Fruit fly (Drosophila melanogaster) whole organism, adult: ENCODE results near the gene trbl.

Experiments used
- CG11617 ChIP-seq: fragments of 200-800 bp; sonication (Bioruptor generic); optimal IDR thresholded peaks from 2 replicates; lab custom pipeline; 2017; ENCODE audit warnings: mild to moderate bottlenecking, missing biosample characterization, missing genetic modification reagents, missing genetic modification characterization
- CG12768 ChIP-seq: fragments of 200-800 bp; sonication (Bioruptor generic); optimal IDR thresholded peaks from 2 replicates; lab custom pipeline; 2017; ENCODE audit warnings: missing biosample characterization, missing genetic modification characterization, mild to moderate bottlenecking, moderate library complexity, missing genetic modification reagents
- CG14711 ChIP-seq: fragments of 200-800 bp; sonication (Bioruptor generic); optimal IDR thresholded peaks from 2 replicates; lab custom pipeline; 2018; ENCODE audit warnings: missing biosample characterization, mild to moderate bottlenecking, missing genetic modification characterization, moderate library complexity
- CG1620 ChIP-seq: fragments of 200-800 bp; sonication (Bioruptor generic); optimal IDR thresholded peaks from 2 replicates; lab custom pipeline; 2016; ENCODE audit warnings: missing biosample characterization, missing genetic modification characterization
- CG33017 ChIP-seq: fragments of 200-800 bp; sonication (Bioruptor generic); optimal IDR thresholded peaks from 2 replicates; lab custom pipeline; 2018; ENCODE audit warnings: missing biosample characterization, mild to moderate bottlenecking, missing genetic modification characterization, moderate library complexity
- CG5204 ChIP-seq: fragments of 200-800 bp; sonication (Bioruptor generic); optimal IDR thresholded peaks from 2 replicates; lab custom pipeline; 2016; ENCODE audit warnings: missing biosample characterization, missing genetic modification characterization
- CG7045 ChIP-seq: fragments of 200-800 bp; sonication (Bioruptor generic); optimal IDR thresholded peaks from 2 replicates; lab custom pipeline; 2017; ENCODE audit warnings: missing biosample characterization, mild to moderate bottlenecking, missing genetic modification characterization
- CG7101 ChIP-seq: fragments of 200-800 bp; sonication (Bioruptor generic); optimal IDR thresholded peaks from 2 replicates; lab custom pipeline; 2018; ENCODE audit warnings: missing biosample characterization, mild to moderate bottlenecking, missing genetic modification characterization, moderate library complexity
- Clk ChIP-seq: fragments of 200-800 bp; sonication (Bioruptor generic); optimal IDR thresholded peaks from 2 replicates; lab custom pipeline; 2017; ENCODE audit warnings: missing biosample characterization, missing genetic modification characterization
- Crg-1 ChIP-seq: fragments of 200-800 bp; sonication (Bioruptor generic); optimal IDR thresholded peaks from 2 replicates; lab custom pipeline; 2016; ENCODE audit warnings: missing biosample characterization, missing genetic modification characterization
- Hr96 ChIP-seq: fragments of 200-800 bp; sonication (Bioruptor generic); optimal IDR thresholded peaks from 2 replicates; lab custom pipeline; 2016; ENCODE audit warnings: missing biosample characterization, missing genetic modification characterization
- Mnt ChIP-seq: fragments of 200-800 bp; sonication (Bioruptor generic); optimal IDR thresholded peaks from 2 replicates; lab custom pipeline; 2016; ENCODE audit warnings: missing biosample characterization, mild to moderate bottlenecking, missing genetic modification characterization
- bab1 ChIP-seq: fragments of 200-800 bp; sonication (Bioruptor generic); optimal IDR thresholded peaks from 3 replicates; lab custom pipeline; 2019; ENCODE audit warnings: missing biosample characterization, mild to moderate bottlenecking, missing genetic modification characterization, moderate library complexity
- cic ChIP-seq: fragments of 200-800 bp; sonication (Bioruptor generic); optimal IDR thresholded peaks from 2 replicates; lab custom pipeline; 2017; ENCODE audit warnings: missing biosample characterization, mild to moderate bottlenecking, missing genetic modification characterization, moderate library complexity
- cnc ChIP-seq, 2 experiments: fragments of >200 bp; optimal IDR thresholded peaks; 2 replicates each; lab custom pipeline; 2017
- kay ChIP-seq: fragments of 200-800 bp; sonication (Bioruptor generic); peaks from one replicate; lab custom pipeline; 2016; ENCODE audit warnings: missing biosample characterization, missing genetic modification characterization, borderline replicate concordance
- ovo ChIP-seq: fragments of 200-800 bp; sonication (Bioruptor generic); optimal IDR thresholded peaks from 2 replicates; lab custom pipeline; 2016; ENCODE audit warnings: missing biosample characterization, missing genetic modification characterization
- pad ChIP-seq: fragments of 200-800 bp; sonication (Bioruptor generic); optimal IDR thresholded peaks from 3 replicates; lab custom pipeline; 2017; ENCODE audit warnings: missing biosample characterization, missing genetic modification characterization, mild to moderate bottlenecking, moderate library complexity, missing genetic modification reagents
- tj ChIP-seq: fragments of 200-800 bp; sonication (Bioruptor generic); optimal IDR thresholded peaks from 3 replicates; lab custom pipeline; 2017; ENCODE audit warnings: missing biosample characterization, mild to moderate bottlenecking, missing genetic modification characterization, moderate library complexity
- toe ChIP-seq: fragments of 200-800 bp; sonication (Bioruptor generic); optimal IDR thresholded peaks from 2 replicates; lab custom pipeline; 2016; ENCODE audit warnings: missing biosample characterization, missing genetic modification characterization

trbl gene

dm6 chr3L:20376564-20376920 lies 24.9 kb downstream of the trbl start:
- no peak for TF ChIP-seq tj (GFP tag; lab: Kevin White, UChicago)
- TF ChIP-seq cic (GFP tag; lab: Kevin White, UChicago) = peak; percentile 15
- no peak for TF ChIP-seq CG1620 (GFP tag; lab: Kevin White, UChicago)
- TF ChIP-seq bab1 (GFP tag; lab: Kevin White, UChicago) = no peak

- TF ChIP-seq pad = peak; percentile 73
- TF ChIP-seq ovo (GFP tag; lab: Kevin White, UChicago) = peak; percentile 81
- peak; percentile 82 for TF ChIP-seq CG7101 (tag; lab: Kevin White, UChicago)
- peak; percentile 96 for TF ChIP-seq toe
- peak; percentile 80 for TF ChIP-seq CG12768 (GFP tag; lab: Kevin White, UChicago)
- peak; percentile 79 for TF ChIP-seq CG14711 (tag; lab: Kevin White, UChicago)
- peak; percentile 94 for TF ChIP-seq CG5204 (GFP tag; lab: Kevin White, UChicago)
- peak; percentile 54 for TF ChIP-seq cic (GFP tag; lab: Kevin White, UChicago)
- TF ChIP-seq CG11617 (GFP tag; lab: Kevin White, UChicago) = peak; percentile 80
- peak; percentile 76 for TF ChIP-seq Clk (GFP tag; lab: Kevin White, UChicago)
- no peak for TF ChIP-seq cnc (optimal IDR thresholded peaks at IDR 0.05; lab: Kevin White, UChicago)
- peak; percentile 73 for TF ChIP-seq Mnt (GFP tag; lab: Kevin White, UChicago)
- TF ChIP-seq Hr96 (GFP tag; lab: Kevin White, UChicago) = peak; percentile 93
- peak; percentile 84 for TF ChIP-seq CG7045 (GFP tag; lab: Kevin White, UChicago)
- peak; percentile 46 for TF ChIP-seq bab1 (GFP tag; lab: Kevin White, UChicago)
- peak; percentile 70 for TF ChIP-seq CG33017 (tag; lab: Kevin White, UChicago)
- no peak for TF ChIP-seq kay (GFP tag; lab: Kevin White, UChicago)
- peak; percentile 91 for TF ChIP-seq CG1620 (GFP tag; lab: Kevin White, UChicago)
- TF ChIP-seq Crg-1 (GFP tag; lab: Kevin White, UChicago) = peak; percentile 88
- TF ChIP-seq tj (GFP tag; lab: Kevin White, UChicago) = peak; percentile 69
These were observed 25.4 kb downstream of the trbl start, which contains the start of the genes Ide and RhoBTB for dm6 chr3L:20375878-20376563. Gene Ide, minus strand, starts transcription at chr3L:20375896. Gene RhoBTB, plus strand, starts transcription at chr3L:20376242.

- TF ChIP-seq CG12768 (GFP tag; lab: Kevin White, UChicago) (no peak), kay (GFP tag; lab: Kevin White, UChicago) (no peak), CG14711 (tag; lab: Kevin White, UChicago) (no peak), pad (no peak), ovo (GFP tag; lab: Kevin White, UChicago) (no peak), CG33017 (tag; lab: Kevin White, UChicago) (no peak), bab1 (GFP tag; lab: Kevin White, UChicago) (no peak), CG7101 (tag; lab: Kevin White, UChicago) (no peak), Crg-1 (GFP tag; lab: Kevin White, UChicago) (no peak), Hr96 (GFP tag; lab: Kevin White, UChicago) (no peak), CG7045 (GFP tag; lab: Kevin White, UChicago) (no peak), toe (no peak)
These were observed 25.9 kb downstream of the trbl start for dm6 chr3L:20375467-20375866.

dm6 chr3L:20370013-20370412 lies 31.4 kb downstream of the trbl start, which contains the start of gene CG13247:
Gene CG13247, plus strand, starts transcription at chr3L:20370313.
- no peak for TF ChIP-seq CG33017 (tag; lab: Kevin White, UChicago)
- no peak for TF ChIP-seq cic (GFP tag; lab: Kevin White, UChicago)
- TF ChIP-seq pad = no peak

dm6 chr3L:20366674-20367372 lies 34.6 kb downstream of the trbl start, which contains the start of the genes Toll-9 and in:
Gene Toll-9, minus strand, starts transcription at chr3L:20366724.
Gene in, plus strand, starts transcription at chr3L:20367198.
- no peak for TF ChIP-seq bab1 (GFP tag; lab: Kevin White, UChicago)
- TF ChIP-seq kay (GFP tag; lab: Kevin White, UChicago) = no peak
- TF ChIP-seq Mnt (GFP tag; lab: Kevin White, UChicago) = no peak
- no peak for TF ChIP-seq Hr96 (GFP tag; lab: Kevin White, UChicago)
- TF ChIP-seq Clk (GFP tag; lab: Kevin White, UChicago) = no peak
- no peak for TF ChIP-seq CG14711 (tag; lab: Kevin White, UChicago)
- TF ChIP-seq pad = no peak
- no peak for TF ChIP-seq cic (GFP tag; lab: Kevin White, UChicago)
- no peak for TF ChIP-seq CG1620 (GFP tag; lab: Kevin White, UChicago)
- TF ChIP-seq ovo (GFP tag; lab: Kevin White, UChicago) = no peak
- TF ChIP-seq CG11617 (GFP tag; lab: Kevin White, UChicago) = no peak
- no peak for TF ChIP-seq Crg-1 (GFP tag; lab: Kevin White, UChicago)
- TF ChIP-seq CG33017 (tag; lab: Kevin White, UChicago) = no peak
- no peak for TF ChIP-seq CG7101 (tag; lab: Kevin White, UChicago)
- TF ChIP-seq tj (GFP tag; lab: Kevin White, UChicago) = no peak
- no peak for TF ChIP-seq toe
- TF ChIP-seq CG7045 (GFP tag; lab: Kevin White, UChicago) = no peak
- TF ChIP-seq cnc (optimal IDR thresholded peaks at IDR 0.05; lab: Kevin White, UChicago) = no peak
- TF ChIP-seq CG5204 (GFP tag; lab: Kevin White, UChicago) = no peak
- TF ChIP-seq CG12768 (GFP tag; lab: Kevin White, UChicago) = no peak
